Worm (Caenorhabditis elegans) whole organism, L4/young adult: Measurements from ENCODE around the gene kap-1.

Experiments
- dao-5 ChIP-seq: sonication (generic microtip); optimal IDR thresholded peaks from 2 replicates; lab custom pipeline; 2016; ENCODE audit warnings: missing genotype, missing genetic modification characterization, moderate library complexity, missing compliant biosample characterization
- him-1 ChIP-seq: sonication (generic microtip); optimal IDR thresholded peaks from 2 replicates; lab custom pipeline; 2016; ENCODE audit warnings: missing genotype, missing genetic modification reagents, missing genetic modification characterization, missing compliant biosample characterization

DNA sequence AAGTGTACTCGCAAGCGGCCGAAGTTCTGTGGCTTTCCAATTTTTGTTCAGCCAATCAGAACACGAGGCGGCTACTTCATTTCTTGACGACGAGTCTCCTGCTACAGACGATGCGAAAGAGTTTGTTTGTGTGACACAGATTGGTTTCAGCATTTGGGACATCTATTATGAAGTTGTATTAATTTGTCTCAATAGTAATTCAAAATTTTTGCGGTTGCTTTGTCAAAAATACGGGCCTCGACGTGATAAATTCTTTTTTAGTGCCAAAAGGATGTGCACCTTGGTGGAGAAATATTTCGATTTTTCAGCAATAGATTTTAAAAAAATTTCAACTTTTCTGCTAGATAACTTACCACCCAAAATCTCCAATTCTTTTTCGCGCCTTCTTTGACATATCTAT, 31.9 kb downstream of the kap-1 start:
- TF ChIP-seq him-1 (tag; lab: Kevin White, UChicago) (no peak), dao-5 (tag; lab: Kevin White, UChicago) (no peak)
